Worm (Caenorhabditis elegans): ENCODE data around the gene F32D8.7.

F32D8.7 gene

ce11 chrV:10858340-10858739, 39.9 kb upstream of the F32D8.7 start (continued):
- peak; percentile 1 for TF ChIP-seq C04F5.9 (tag; optimal IDR thresholded peaks at IDR 0.05)
- no peak for TF ChIP-seq aha-1 (tag; optimal IDR thresholded peaks at IDR 0.05)
- no peak for TF ChIP-seq grh-1 (GFP tag; IDR thresholded peaks at IDR 0.05)
- peak in 1 of 2 experiments; percentile 49 for TF ChIP-seq ztf-11 (tag; optimal IDR thresholded peaks at IDR 0.05)
- peak; percentile 55 for TF ChIP-seq pax-3 (tag; optimal IDR thresholded peaks at IDR 0.05)
- TF ChIP-seq egl-27 (tag; optimal IDR thresholded peaks at IDR 0.05) = peak in 1 of 2 experiments; percentile 24
- peak; percentile 43 to 61 for TF ChIP-seq efl-1 (optimal IDR thresholded peaks at IDR 0.05)
- TF ChIP-seq efl-1 (GFP tag; optimal IDR thresholded peaks at IDR 0.05 in 1 of 2) = peak; percentile 32 to 93
- no peak for TF ChIP-seq sptf-1 (tag; optimal IDR thresholded peaks at IDR 0.05)
- TF ChIP-seq zag-1 (tag; optimal IDR thresholded peaks at IDR 0.05) = no peak
- TF ChIP-seq ceh-90 (tag; optimal IDR thresholded peaks at IDR 0.05) = no peak
- TF ChIP-seq C16A3.4 (tag; optimal IDR thresholded peaks at IDR 0.05) = peak; percentile 58
- TF ChIP-seq aly-2 (tag; optimal IDR thresholded peaks at IDR 0.05) = no peak
- TF ChIP-seq lin-35 (GFP tag; optimal IDR thresholded peaks at IDR 0.05) = peak; percentile 39 to 42
- no peak for TF ChIP-seq alr-1 (tag; optimal IDR thresholded peaks at IDR 0.05; ENCODE audit: borderline replicate concordance)
- no peak for TF ChIP-seq nhr-76 (tag; optimal IDR thresholded peaks at IDR 0.05)
- TF ChIP-seq swsn-7 (tag; optimal IDR thresholded peaks at IDR 0.05) = peak; percentile 78
- peak; percentile 87 for TF ChIP-seq nhr-19 (GFP tag; conservative IDR thresholded peaks at IDR 0.05)
- TF ChIP-seq vab-15 (tag; optimal IDR thresholded peaks at IDR 0.05) = no peak
- peak; percentile 3 to 91 for TF ChIP-seq mdl-1 (tag; optimal IDR thresholded peaks at IDR 0.05)
- no peak for TF ChIP-seq hlh-4 (tag; optimal IDR thresholded peaks at IDR 0.05)
- TF ChIP-seq ets-5 (GFP tag; IDR thresholded peaks at IDR 0.05) = no peak
- TF ChIP-seq unc-98 (GFP tag; IDR thresholded peaks at IDR 0.05) = peak; percentile 5; the same call in 1 of the 2 replicates
- TF ChIP-seq nhr-11 (tag; optimal IDR thresholded peaks at IDR 0.05) = peak; percentile 45
- no peak for TF ChIP-seq ces-1 (GFP tag; optimal IDR thresholded peaks at IDR 0.05)
- peak; percentile 99 for TF ChIP-seq lin-14 (GFP tag; optimal IDR thresholded peaks at IDR 0.05)
- peak; percentile 31 for TF ChIP-seq nhr-90 (tag; optimal IDR thresholded peaks at IDR 0.05; ENCODE audit: poor library complexity)
- TF ChIP-seq nhr-77 (tag; optimal IDR thresholded peaks at IDR 0.05) = no peak
- TF ChIP-seq lir-3 (tag; optimal IDR thresholded peaks at IDR 0.05; ENCODE audit: poor library complexity) = peak; percentile 80
- TF ChIP-seq hlh-17 (GFP tag; optimal IDR thresholded peaks at IDR 0.05; ENCODE audit: borderline replicate concordance) = no peak
- no peak for TF ChIP-seq ceh-88 (GFP tag; IDR thresholded peaks at IDR 0.05)
- peak; percentile 84 for TF ChIP-seq nhr-85 (tag)
- TF ChIP-seq lsy-2 (tag; optimal IDR thresholded peaks at IDR 0.05) = peak; percentile 75 to 79
- TF ChIP-seq unc-86 (tag; optimal IDR thresholded peaks at IDR 0.05) = peak; percentile 84
- no peak for TF ChIP-seq lin-15B (tag; optimal IDR thresholded peaks at IDR 0.05)
- TF ChIP-seq nhr-20 (tag; optimal IDR thresholded peaks at IDR 0.05) = peak; percentile 93
- TF ChIP-seq efl-3 (GFP tag; optimal IDR thresholded peaks at IDR 0.05) = no peak
- peak; percentile 61 for TF ChIP-seq ceh-63 (GFP tag; optimal IDR thresholded peaks at IDR 0.05)
- no peak for TF ChIP-seq pqm-1 (tag; optimal IDR thresholded peaks at IDR 0.05)
- peak; percentile 89 for TF ChIP-seq nhr-47 (tag; optimal IDR thresholded peaks at IDR 0.05)
- no peak for TF ChIP-seq C34B4.2 (tag; optimal IDR thresholded peaks at IDR 0.05)
- no peak for TF ChIP-seq unc-30 (tag; optimal IDR thresholded peaks at IDR 0.05)
- peak; percentile 28 to 80 (median 60) for TF ChIP-seq ceh-82 (tag; optimal IDR thresholded peaks at IDR 0.05)
- peak; percentile 88 for TF ChIP-seq rnt-1 (tag; optimal IDR thresholded peaks at IDR 0.05)
- peak; percentile 80 for TF ChIP-seq ztf-4 (tag; optimal IDR thresholded peaks at IDR 0.05)
- peak; percentile 82 for TF ChIP-seq dsc-1 (tag; optimal IDR thresholded peaks at IDR 0.05)
- peak; percentile 75 for TF ChIP-seq mep-1 (tag; optimal IDR thresholded peaks at IDR 0.05)
- peak; percentile 92 for TF ChIP-seq tbx-2 (tag; optimal IDR thresholded peaks at IDR 0.05)
- peak; percentile 77 for TF ChIP-seq irx-1 (tag; optimal IDR thresholded peaks at IDR 0.05)
- peak; percentile 34 for TF ChIP-seq pag-3 (tag; optimal IDR thresholded peaks at IDR 0.05; ENCODE audit: borderline replicate concordance, insufficient read depth)
- TF ChIP-seq egl-13 (tag; optimal IDR thresholded peaks at IDR 0.05) = peak; percentile 84
- peak; percentile 87 for TF ChIP-seq snu-23 (GFP tag; optimal IDR thresholded peaks at IDR 0.05)
- no peak for TF ChIP-seq F16B12.6 (tag; optimal IDR thresholded peaks at IDR 0.05)
